Fruit fly (Drosophila melanogaster): Measurements from ENCODE around the gene CG34327.

DNA sequence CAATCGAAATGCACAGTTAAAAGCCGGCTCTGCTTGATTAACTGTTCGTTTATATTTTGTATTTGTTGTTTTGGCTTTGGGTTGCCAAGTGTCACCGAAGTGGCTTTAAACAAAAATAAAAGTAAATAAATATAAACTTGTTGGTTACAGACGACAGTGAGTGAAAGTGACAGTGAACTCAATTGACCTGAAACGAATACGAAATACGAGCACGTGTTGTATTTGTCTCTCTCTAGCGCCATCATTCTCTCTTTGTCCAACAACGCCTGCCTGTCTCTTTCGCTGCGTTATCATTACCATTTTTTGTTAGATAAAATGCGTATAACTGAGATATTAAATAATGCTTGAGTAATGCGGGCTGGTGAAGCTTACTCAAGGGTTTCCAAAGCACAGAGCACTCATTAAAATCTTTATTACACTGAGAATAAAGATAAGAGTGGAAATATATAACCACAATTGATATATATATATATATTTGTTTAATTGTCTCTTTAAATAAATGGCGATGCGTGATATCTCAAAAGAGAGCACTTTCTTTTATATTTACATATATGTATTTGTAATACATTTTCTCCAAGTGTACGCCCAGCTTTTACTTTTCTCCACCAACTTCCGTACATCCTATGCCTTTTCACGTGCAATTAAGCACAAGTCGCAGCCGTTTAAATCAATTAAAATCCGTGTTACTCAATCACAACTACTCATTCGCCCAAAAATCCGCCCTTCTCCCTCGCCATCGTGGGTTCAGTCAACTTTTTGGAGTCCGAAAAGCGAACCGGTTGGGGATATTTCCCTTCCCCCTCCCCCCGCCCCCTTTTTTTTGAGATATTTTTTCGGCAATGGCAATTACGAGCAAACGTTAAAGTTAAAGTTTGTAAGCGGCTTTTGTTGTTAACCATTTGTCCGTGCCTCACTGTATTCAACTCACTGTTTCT is 42.1 kb downstream of the CG34327 start:
- no peak for TF ChIP-seq h (GFP tag; optimal IDR thresholded peaks at IDR 0.05)
- no peak for TF ChIP-seq pan (optimal IDR thresholded peaks at IDR 0.05)

Data from whole organism, wandering third instar larva.